Fruit fly (Drosophila melanogaster) S2 (cell line): ENCODE results near the gene CG7860.

Source experiments
- CG8478 ChIP-seq: fragments of >200 bp; optimal IDR thresholded peaks from 2 replicates; lab custom pipeline; 2018
- CTCF ChIP-seq, 2 experiments: fragments of >200 bp; optimal IDR thresholded peaks; 2 replicates each; lab custom pipeline; 2018

DNA sequence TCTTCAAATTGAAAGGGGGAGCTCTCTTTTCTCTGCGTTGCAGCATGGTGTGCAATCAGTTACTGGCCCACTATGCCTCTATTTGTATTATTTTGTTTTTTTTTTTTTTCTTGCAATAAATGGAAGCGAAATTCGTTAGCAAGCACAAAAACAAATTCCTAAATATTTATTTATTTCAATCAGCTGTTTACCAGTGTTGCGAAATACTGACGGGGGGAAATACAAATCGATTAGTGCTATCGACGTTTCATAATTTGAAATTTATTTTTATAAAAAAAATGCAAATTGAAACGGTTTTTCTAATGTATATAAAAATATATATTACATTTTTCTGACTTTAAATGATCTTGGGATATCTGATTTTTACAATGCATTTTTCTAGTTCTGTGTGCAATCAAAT is 3.1 kb downstream of the CG7860 start, which contains the start of gene CG15643:
- TF ChIP-seq CTCF (optimal IDR thresholded peaks at IDR 0.05; lab: Kevin White, UChicago) = no peak
- no peak for TF ChIP-seq CG8478 (lab: Kevin White, UChicago)
